Worm (Caenorhabditis elegans): ENCODE results near the gene mrp-6.

mrp-6 gene

DNA sequence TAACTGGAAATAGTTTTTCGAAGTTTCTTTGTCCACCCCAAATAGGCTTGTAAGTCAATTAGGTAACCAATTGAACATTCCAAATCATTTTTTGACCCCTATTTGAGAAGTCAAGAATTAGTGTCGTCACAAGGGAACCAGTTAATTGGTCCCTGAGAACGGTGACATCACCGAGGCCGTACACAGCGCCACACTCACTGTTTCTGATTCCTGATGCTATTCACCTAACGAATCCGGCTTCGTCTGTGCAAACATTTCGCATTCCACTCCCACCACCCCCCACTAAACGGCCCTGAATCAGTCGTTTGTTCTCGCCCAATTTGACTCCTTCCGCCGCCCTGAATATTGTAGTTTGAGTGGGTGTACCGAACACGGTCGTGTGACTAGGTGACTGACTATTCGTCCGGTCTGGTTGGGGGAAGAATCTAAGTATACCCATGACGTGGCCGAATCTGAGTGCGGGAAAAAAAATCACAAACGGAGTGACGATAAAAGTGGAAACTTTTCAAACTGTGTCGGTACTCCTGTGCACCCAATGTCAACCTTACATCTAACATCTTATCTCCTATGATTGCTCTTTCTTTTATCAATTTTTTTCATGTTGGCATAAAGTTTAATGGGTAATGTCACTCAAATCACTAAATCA is 42.3 kb downstream of the mrp-6 start (continued):
- TF ChIP-seq ztf-22 (GFP tag; optimal IDR thresholded peaks at IDR 0.05) (no peak), hlh-26 (GFP tag; conservative IDR thresholded peaks at IDR 0.05) (no peak), ceh-91 (GFP tag; IDR thresholded peaks at IDR 0.05) (no peak), tlf-1 (GFP tag; optimal IDR thresholded peaks at IDR 0.05) (no peak), attf-6 (GFP tag; IDR thresholded peaks at IDR 0.05) (no peak), madf-3 (GFP tag; IDR thresholded peaks at IDR 0.05) (no peak), ztf-25 (GFP tag; IDR thresholded peaks at IDR 0.05) (no peak), tbx-9 (tag; optimal IDR thresholded peaks at IDR 0.05; ENCODE audit: borderline replicate concordance) (no peak), hmg-20 (GFP tag; IDR thresholded peaks at IDR 0.05) (no peak), nhr-80 (tag; optimal IDR thresholded peaks at IDR 0.05) (peak; percentile 40), dpff-1 (tag; optimal IDR thresholded peaks at IDR 0.05) (no peak), B0261.1 (tag; optimal IDR thresholded peaks at IDR 0.05) (no peak), F55B11.4 (tag; optimal IDR thresholded peaks at IDR 0.05; ENCODE audit: borderline replicate concordance, insufficient read depth) (no peak), mel-28 (tag; optimal IDR thresholded peaks at IDR 0.05; ENCODE audit: borderline replicate concordance) (no peak), mes-4 (tag; optimal IDR thresholded peaks at IDR 0.05) (no peak), T07F8.4 (tag; optimal IDR thresholded peaks at IDR 0.05) (no peak), akir-1 (GFP tag; optimal IDR thresholded peaks at IDR 0.05) (no peak), hmg-1.2 (GFP tag; IDR thresholded peaks at IDR 0.05) (no peak), ekl-4 (GFP tag; IDR thresholded peaks at IDR 0.05) (no peak), let-607 (tag; optimal IDR thresholded peaks at IDR 0.05) (peak; percentile 77 to 81), lag-1 (GFP tag; IDR thresholded peaks at IDR 0.05) (no peak), rec-8 (tag; optimal IDR thresholded peaks at IDR 0.05) (no peak), ztf-3 (GFP tag; optimal IDR thresholded peaks at IDR 0.05) (no peak), snpc-4 (GFP tag; optimal IDR thresholded peaks at IDR 0.05) (no peak), snpc-4 (tag; optimal IDR thresholded peaks at IDR 0.05) (no peak), hlh-12 (tag; optimal IDR thresholded peaks at IDR 0.05) (no peak), efl-1 (GFP tag; optimal IDR thresholded peaks at IDR 0.05) (no peak), F39B2.1 (GFP tag; IDR thresholded peaks at IDR 0.05) (no peak), somi-1 (GFP tag; optimal IDR thresholded peaks at IDR 0.05) (no peak), ets-4 (GFP tag; optimal IDR thresholded peaks at IDR 0.05) (peak; percentile 37), lsl-1 (GFP tag; optimal IDR thresholded peaks at IDR 0.05) (no peak), ztf-18 (tag; optimal IDR thresholded peaks at IDR 0.05) (no peak), chd-7 (tag; optimal IDR thresholded peaks at IDR 0.05) (no peak), hsf-1 (GFP tag; IDR thresholded peaks at IDR 0.05) (no peak), snpc-1.1 (tag; optimal IDR thresholded peaks at IDR 0.05; ENCODE audit: insufficient read depth) (no peak), Y53F4B.3 (GFP tag; IDR thresholded peaks at IDR 0.05) (no peak), F52B5.7 (tag; optimal IDR thresholded peaks at IDR 0.05) (no peak), dox-1 (GFP tag; IDR thresholded peaks at IDR 0.05) (no peak), Y95B8A.8 (GFP tag; IDR thresholded peaks at IDR 0.05) (no peak; the same call in 1 of the 2 replicates), nhr-27 (tag; optimal IDR thresholded peaks at IDR 0.05) (no peak), attf-5 (GFP tag; optimal IDR thresholded peaks at IDR 0.05) (no peak), nfya-1 (tag; optimal IDR thresholded peaks at IDR 0.05; ENCODE audit: borderline replicate concordance, insufficient read depth) (no peak), F10E7.11 (tag; optimal IDR thresholded peaks at IDR 0.05) (no peak), sea-2 (GFP tag; IDR thresholded peaks at IDR 0.05) (no peak), ztf-26 (tag; optimal IDR thresholded peaks at IDR 0.05) (no peak), unc-62 (GFP tag; optimal IDR thresholded peaks at IDR 0.05) (no peak), lir-1 (GFP tag; conservative IDR thresholded peaks at IDR 0.05) (no peak), xnd-1 (tag; optimal IDR thresholded peaks at IDR 0.05) (no peak)
